Fruit fly (Drosophila melanogaster): ENCODE measurements around the gene CG7841.

DNA sequence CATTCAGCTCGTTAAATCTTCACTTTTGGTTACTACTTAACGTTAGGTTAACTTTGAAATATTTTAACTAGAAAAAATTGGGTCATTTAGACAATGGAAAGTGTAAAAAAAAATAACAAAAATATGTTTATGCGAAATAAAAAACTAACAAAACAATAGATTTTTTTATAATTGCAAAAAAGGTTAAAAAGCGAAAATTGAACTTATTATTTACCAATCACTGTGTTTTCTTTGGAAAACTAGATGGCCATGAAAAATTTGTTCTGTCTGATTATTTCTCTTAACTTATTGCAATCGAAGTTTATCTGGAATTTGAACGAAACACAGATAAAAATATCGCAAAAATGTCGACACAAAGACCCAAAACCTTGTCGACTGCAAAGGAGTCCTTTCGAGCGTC lies 10.2 kb downstream of the CG7841 start, which contains the start of gene CG7276:
- TF ChIP-seq D1 (tag; optimal IDR thresholded peaks at IDR 0.05) (no peak), CG12605 (GFP tag; IDR thresholded peaks at IDR 0.05) (no peak), gl (tag; optimal IDR thresholded peaks at IDR 0.05) (no peak), CG15710 (tag; optimal IDR thresholded peaks at IDR 0.05) (no peak)

All from whole organism, pupa.